Worm (Caenorhabditis elegans) whole organism, early embryonic: ENCODE data around the gene cpar-1.
"Not testable (repeated sequence)": the region's sequence is repeated elsewhere in the genome, so short reads cannot be mapped to it uniquely, and the experiment has no call there.

Experiments used
- B0310.2 ChIP-seq: sonication (generic microtip); optimal IDR thresholded peaks from 2 replicates; lab custom pipeline; 2016; ENCODE audit warnings: mild to moderate bottlenecking, missing genetic modification characterization, missing compliant biosample characterization
- F13C5.2 ChIP-seq: sonication (generic microtip); optimal IDR thresholded peaks from 2 replicates; lab custom pipeline; 2017; ENCODE audit warnings: mild to moderate bottlenecking, missing genetic modification characterization, inconsistent platforms, missing compliant biosample characterization
- aly-1 ChIP-seq: sonication (generic microtip); optimal IDR thresholded peaks from 2 replicates; lab custom pipeline; 2016; ENCODE audit warnings: missing genetic modification characterization, missing compliant biosample characterization
- ama-1 ChIP-seq: fragments of 150-350 bp; optimal IDR thresholded peaks from 2 replicates; lab custom pipeline; 2014
- ceh-13 ChIP-seq: fragments of 200-800 bp; sonication (Bioruptor generic); optimal IDR thresholded peaks from 2 replicates; lab custom pipeline; 2018; ENCODE audit warnings: mild to moderate bottlenecking, missing genetic modification characterization, missing compliant biosample characterization
- ceh-36 ChIP-seq: sonication (generic microtip); optimal IDR thresholded peaks from 2 replicates; lab custom pipeline; 2016; ENCODE audit warnings: missing genetic modification characterization, inconsistent platforms, missing compliant biosample characterization
- ets-7 ChIP-seq: sonication (generic microtip); optimal IDR thresholded peaks from 2 replicates; lab custom pipeline; 2016; ENCODE audit warnings: missing genotype, missing genetic modification characterization, missing compliant biosample characterization
- flt-1 ChIP-seq: fragments of 200-800 bp; sonication (Bioruptor generic); IDR thresholded peaks from 2 replicates; pipeline ENCODE4 v1.3.6; 2022; ENCODE audit warnings: missing genetic modification characterization, missing compliant biosample characterization
- hmbx-1 ChIP-seq: sonication (generic microtip); optimal IDR thresholded peaks from 2 replicates; lab custom pipeline; 2016; ENCODE audit warnings: mild to moderate bottlenecking, missing genetic modification characterization, missing compliant biosample characterization
- hmg-4 ChIP-seq: fragments of 200-800 bp; sonication (Bioruptor generic); optimal IDR thresholded peaks from 2 replicates; lab custom pipeline; 2018; ENCODE audit warnings: mild to moderate bottlenecking, missing genetic modification characterization, missing compliant biosample characterization
- hnd-1 ChIP-seq: sonication (generic microtip); optimal IDR thresholded peaks from 2 replicates; lab custom pipeline; 2016; ENCODE audit warnings: missing genetic modification characterization, missing compliant biosample characterization
- pes-1 ChIP-seq: fragments of 200-800 bp; sonication (Bioruptor generic); IDR thresholded peaks from 2 replicates; pipeline ENCODE4 v1.3.6; 2022; ENCODE audit warnings: missing genetic modification reagents, missing genetic modification characterization, missing compliant biosample characterization
- scrt-1 ChIP-seq: fragments of 200-800 bp; sonication (Bioruptor generic); IDR thresholded peaks from 2 replicates; pipeline ENCODE4 v1.3.6; 2022; ENCODE audit warnings: missing genetic modification characterization, missing compliant biosample characterization
- sea-1 ChIP-seq: fragments of 200-800 bp; sonication (Bioruptor generic); conservative IDR thresholded peaks from 2 replicates; pipeline ENCODE4 v1.3.6; 2022; ENCODE audit warnings: missing genetic modification characterization, missing compliant biosample characterization
- tbx-11 ChIP-seq: fragments of 200-800 bp; sonication (Bioruptor generic); IDR thresholded peaks from 2 replicates; pipeline ENCODE4 v1.3.6; 2022; ENCODE audit warnings: missing genetic modification characterization, missing compliant biosample characterization
- tbx-37 ChIP-seq: fragments of 200-800 bp; sonication (Bioruptor generic); conservative IDR thresholded peaks from 2 replicates; pipeline ENCODE4 v1.3.6; 2022; ENCODE audit warnings: missing genetic modification reagents, missing genetic modification characterization, missing compliant biosample characterization
- tra-4 ChIP-seq: sonication (generic microtip); optimal IDR thresholded peaks from 2 replicates; lab custom pipeline; 2017; ENCODE audit warnings: missing genetic modification characterization, missing compliant biosample characterization

The cpar-1 gene

ce11 chrIII:9406600-9406999, 27.3 kb upstream of the cpar-1 start, which contains the start of gene T26G10.1:
TSS of gene T26G10.1 (minus strand) at chrIII:9406641.
- TF ChIP-seq hmbx-1 (tag; lab: Kevin White, UChicago) (no peak), aly-1 (no peak), hmg-4 (no peak), ceh-13 (no peak), sea-1 (GFP tag; lab: Robert Waterston, UW) (no peak), ets-7 (tag; lab: Kevin White, UChicago) (no peak), pes-1 (GFP tag; lab: Robert Waterston, UW) (no peak)

DNA sequence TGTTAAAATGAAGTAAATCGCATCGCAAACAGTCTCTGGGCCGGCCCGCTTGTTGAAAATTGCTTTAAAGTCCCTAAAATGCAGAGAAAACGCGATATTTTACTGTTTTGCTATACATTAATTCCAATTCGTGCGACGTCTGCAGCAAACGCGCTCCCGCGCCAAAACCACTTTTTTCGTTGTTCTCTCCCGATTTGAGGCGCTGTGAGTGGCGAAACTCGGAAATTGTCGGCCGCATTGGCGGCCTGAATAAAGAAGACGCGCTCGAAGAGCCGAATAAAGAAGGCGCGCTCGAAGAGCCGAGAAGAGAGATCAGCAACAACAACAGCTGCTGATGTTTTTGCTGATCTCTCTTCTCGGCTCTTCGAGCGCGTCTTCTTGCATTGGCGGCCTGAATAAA, 25.6 kb upstream of the cpar-1 start:
- TF ChIP-seq sea-1 (GFP tag; lab: Robert Waterston, UW) = 0 out of 2 replicates have a peak, but pooled peaks have one; percentile 51
- peak; percentile 51 for TF ChIP-seq pes-1 (GFP tag; lab: Robert Waterston, UW)
- TF ChIP-seq scrt-1 (GFP tag; lab: Robert Waterston, UW) = peak; percentile 65
- 0 out of 2 replicates have a peak, but pooled peaks have one; percentile 7 for TF ChIP-seq tbx-11 (GFP tag; lab: Robert Waterston, UW)

- no peak for TF ChIP-seq hnd-1 (tag; lab: Kevin White, UChicago)
- no peak for TF ChIP-seq ama-1 (lab: Kevin White, UChicago)
Observed at ce11 chrIII:9413340-9413739, 20.5 kb upstream of the cpar-1 start, which contains the start of gene T26G10.3. TSS of gene T26G10.3 (minus strand) at chrIII:9413440.

DNA sequence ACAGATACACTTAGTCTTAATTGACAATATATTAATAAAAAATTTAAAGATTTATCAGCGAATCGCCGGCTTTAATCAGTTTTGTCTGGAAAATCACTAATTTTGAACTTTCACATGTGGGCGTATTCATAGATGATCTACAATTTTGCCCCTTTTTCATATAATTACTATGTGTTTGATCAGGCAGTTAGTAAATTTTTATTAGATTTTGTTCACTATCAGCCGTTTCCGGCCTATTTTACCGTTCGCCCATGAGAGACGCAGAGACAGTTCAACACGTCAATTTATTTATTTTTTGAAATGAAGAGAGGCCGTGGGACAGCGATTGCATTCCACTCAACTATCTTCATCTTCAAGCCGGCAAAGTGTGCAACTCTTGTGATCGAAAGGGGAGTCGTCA, 13.6 kb upstream of the cpar-1 start, which contains the start of gene T26G10.4:
Gene T26G10.4 (plus strand): TSS at position 301 of the 400 bp plus-strand sequence.
- not testable (repeated sequence) for TF ChIP-seq aly-1; F13C5.2 (tag; lab: Kevin White, UChicago); hmg-4

DNA sequence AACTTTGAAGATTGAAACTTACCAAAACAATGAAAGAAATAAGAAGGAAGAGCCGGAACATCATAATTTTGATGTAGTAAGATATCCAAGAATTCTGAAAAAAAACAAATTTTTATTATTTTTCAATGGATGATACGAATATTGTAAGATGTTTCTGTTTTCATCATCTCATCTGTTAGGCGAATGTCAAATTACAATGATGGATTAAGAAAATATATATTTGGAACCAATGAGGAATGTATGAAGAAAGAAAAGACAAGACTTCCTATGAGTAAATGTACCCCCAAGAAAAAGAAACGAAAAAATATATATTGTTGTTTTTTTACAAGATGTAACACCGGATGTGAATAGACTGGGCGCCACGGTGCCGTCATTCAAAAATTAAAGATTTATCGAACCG, 7.6 kb upstream of the cpar-1 start, which contains the start of gene T26G10.5:
Gene T26G10.5 (minus strand): TSS at position 101 of the 400 bp plus-strand sequence.
- no peak for TF ChIP-seq hnd-1 (tag; lab: Kevin White, UChicago)
- no peak for TF ChIP-seq aly-1
- no peak for TF ChIP-seq tra-4
- TF ChIP-seq ceh-36 (tag; lab: Kevin White, UChicago) = no peak
- no peak for TF ChIP-seq sea-1 (GFP tag; lab: Robert Waterston, UW)
- TF ChIP-seq hmbx-1 (tag; lab: Kevin White, UChicago) = no peak
- TF ChIP-seq pes-1 (GFP tag; lab: Robert Waterston, UW) = no peak
- no peak for TF ChIP-seq B0310.2 (tag; lab: Kevin White, UChicago)
- TF ChIP-seq hmg-4 = no peak
- TF ChIP-seq F13C5.2 (tag; lab: Kevin White, UChicago) = no peak
- TF ChIP-seq ets-7 (tag; lab: Kevin White, UChicago) = no peak
- no peak for TF ChIP-seq tbx-11 (GFP tag; lab: Robert Waterston, UW)
- TF ChIP-seq tbx-37 (GFP tag; lab: Robert Waterston, UW) = no peak
- TF ChIP-seq flt-1 = no peak
- TF ChIP-seq ceh-13 = no peak
- no peak for TF ChIP-seq scrt-1 (GFP tag; lab: Robert Waterston, UW)
- no peak for TF ChIP-seq ama-1 (lab: Kevin White, UChicago)

- TF ChIP-seq tra-4 (no peak), hmbx-1 (tag; lab: Kevin White, UChicago) (no peak), F13C5.2 (tag; lab: Kevin White, UChicago) (no peak), tbx-11 (GFP tag; lab: Robert Waterston, UW) (no peak), sea-1 (GFP tag; lab: Robert Waterston, UW) (no peak), hmg-4 (no peak), B0310.2 (tag; lab: Kevin White, UChicago) (no peak), ceh-13 (no peak), pes-1 (GFP tag; lab: Robert Waterston, UW) (no peak), aly-1 (no peak), ama-1 (lab: Kevin White, UChicago) (no peak), hnd-1 (tag; lab: Kevin White, UChicago) (no peak)
Observed at ce11 chrIII:9434999-9435398, 1.1 kb downstream of the cpar-1 start.

ce11 chrIII:9439399-9439798, 5.5 kb downstream of the cpar-1 start, which contains the start of gene F54C8.1:
TSS of gene F54C8.1 (plus strand) at chrIII:9439699.
- TF ChIP-seq tbx-37 (GFP tag; lab: Robert Waterston, UW) = no peak
- no peak for TF ChIP-seq B0310.2 (tag; lab: Kevin White, UChicago)
- no peak for TF ChIP-seq ceh-13
- no peak for TF ChIP-seq scrt-1 (GFP tag; lab: Robert Waterston, UW)
- no peak for TF ChIP-seq ama-1 (lab: Kevin White, UChicago)
- TF ChIP-seq tra-4 = no peak
- no peak for TF ChIP-seq hmg-4
- no peak for TF ChIP-seq flt-1
- no peak for TF ChIP-seq ets-7 (tag; lab: Kevin White, UChicago)
- no peak for TF ChIP-seq aly-1
- no peak for TF ChIP-seq hnd-1 (tag; lab: Kevin White, UChicago)
- TF ChIP-seq ceh-36 (tag; lab: Kevin White, UChicago) = no peak
- no peak for TF ChIP-seq F13C5.2 (tag; lab: Kevin White, UChicago)
- no peak for TF ChIP-seq hmbx-1 (tag; lab: Kevin White, UChicago)
- TF ChIP-seq pes-1 (GFP tag; lab: Robert Waterston, UW) = no peak
- TF ChIP-seq sea-1 (GFP tag; lab: Robert Waterston, UW) = no peak
- TF ChIP-seq tbx-11 (GFP tag; lab: Robert Waterston, UW) = no peak

- TF ChIP-seq sea-1 (GFP tag; lab: Robert Waterston, UW) (no peak), F13C5.2 (tag; lab: Kevin White, UChicago) (no peak), ama-1 (lab: Kevin White, UChicago) (no peak), B0310.2 (tag; lab: Kevin White, UChicago) (no peak), hmbx-1 (tag; lab: Kevin White, UChicago) (no peak), hnd-1 (tag; lab: Kevin White, UChicago) (no peak), hmg-4 (no peak), ceh-36 (tag; lab: Kevin White, UChicago) (no peak), pes-1 (GFP tag; lab: Robert Waterston, UW) (no peak), tbx-37 (GFP tag; lab: Robert Waterston, UW) (no peak), tbx-11 (GFP tag; lab: Robert Waterston, UW) (no peak), ets-7 (tag; lab: Kevin White, UChicago) (no peak), aly-1 (no peak), scrt-1 (GFP tag; lab: Robert Waterston, UW) (no peak), ceh-13 (no peak), flt-1 (no peak), tra-4 (no peak)
Observed at ce11 chrIII:9441133-9441532, 7.3 kb downstream of the cpar-1 start, which contains the start of gene emb-30. TSS of gene emb-30 (minus strand) at chrIII:9441460.
